Worm (Caenorhabditis elegans) whole organism, young adult: ENCODE data around the gene vit-1.
A peak's percentile ranks its signal among the peaks of the same experiment; 100 is the strongest.

Experiments used
- C06A6.2 ChIP-seq: fragments of 200-800 bp; sonication (Bioruptor generic); conservative IDR thresholded peaks from 2 replicates; pipeline ENCODE4 v1.3.6; 2022; ENCODE audit warnings: missing genetic modification characterization, missing compliant biosample characterization
- F22D6.2 ChIP-seq: sonication (generic microtip); optimal IDR thresholded peaks from 2 replicates; lab custom pipeline; 2016; ENCODE audit warnings: mild to moderate bottlenecking, missing genetic modification characterization, missing compliant biosample characterization
- F39B2.1 ChIP-seq: fragments of 200-800 bp; sonication (Bioruptor generic); IDR thresholded peaks from 2 replicates; pipeline ENCODE4 v1.3.6; 2022; ENCODE audit warnings: missing genetic modification reagents, missing genetic modification characterization, missing compliant biosample characterization
- Y67H2A.10 ChIP-seq: fragments of 200-800 bp; sonication (Bioruptor generic); conservative IDR thresholded peaks from 2 replicates; pipeline ENCODE4 v1.3.6; 2022; ENCODE audit warnings: missing genetic modification reagents, missing genetic modification characterization, missing compliant biosample characterization
- atf-7 ChIP-seq: sonication (generic microtip); optimal IDR thresholded peaks from 2 replicates; lab custom pipeline; 2017; ENCODE audit warnings: mild to moderate bottlenecking, missing genetic modification characterization, missing compliant biosample characterization
- attf-3 ChIP-seq: fragments of 200-800 bp; sonication (Bioruptor generic); conservative IDR thresholded peaks from 2 replicates; pipeline ENCODE4 v1.3.6; 2022; ENCODE audit warnings: missing genetic modification reagents, missing genetic modification characterization, missing compliant biosample characterization
- bed-1 ChIP-seq: fragments of 200-800 bp; sonication (Bioruptor generic); IDR thresholded peaks from 2 replicates; pipeline ENCODE4 v1.3.6; 2022; ENCODE audit warnings: missing genetic modification reagents, missing genetic modification characterization, missing compliant biosample characterization
- ccch-3 ChIP-seq: fragments of 200-800 bp; sonication (Bioruptor generic); optimal IDR thresholded peaks from 2 replicates; lab custom pipeline; 2018; ENCODE audit warnings: mild to moderate bottlenecking, missing genetic modification characterization, missing compliant biosample characterization
- cebp-1 ChIP-seq, 2 experiments: fragments of 200-800 bp in 1 of 2; sonication (Bioruptor generic) in 1 of 2; sonication (generic microtip) in 1 of 2; IDR thresholded peaks in 1 of 2; optimal IDR thresholded peaks in 1 of 2; 2 replicates each; pipeline versions ENCODE4 v1.3.6 to Lab custom; 2017 to 2022; ENCODE audit warnings: missing compliant biosample characterization in 2 of 2, missing genetic modification characterization in 2 of 2, mild to moderate bottlenecking in 1 of 2, missing genetic modification reagents in 1 of 2, moderate library complexity in 1 of 2
- cebp-2 ChIP-seq: fragments of 200-800 bp; sonication (Bioruptor generic); IDR thresholded peaks from 2 replicates; pipeline ENCODE4 v1.3.6; 2022; ENCODE audit warnings: missing genetic modification characterization, missing compliant biosample characterization
- ceh-100 ChIP-seq: fragments of 200-800 bp; sonication (Bioruptor generic); IDR thresholded peaks from 2 replicates; pipeline ENCODE4 v1.3.6; 2022; ENCODE audit warnings: missing genetic modification reagents, missing genetic modification characterization, missing compliant biosample characterization
- ceh-27 ChIP-seq: fragments of 200-800 bp; sonication (Bioruptor generic); optimal IDR thresholded peaks from 2 replicates; lab custom pipeline; 2018; ENCODE audit warnings: mild to moderate bottlenecking, missing genetic modification characterization, moderate library complexity, missing compliant biosample characterization
- ceh-40 ChIP-seq: fragments of 200-800 bp; sonication (Bioruptor generic); IDR thresholded peaks from 2 replicates; pipeline ENCODE4 v1.3.6; 2022; ENCODE audit warnings: missing genetic modification characterization, missing compliant biosample characterization
- ceh-79 ChIP-seq: sonication (generic microtip); optimal IDR thresholded peaks from 2 replicates; lab custom pipeline; 2017; ENCODE audit warnings: mild to moderate bottlenecking, missing genetic modification characterization, missing compliant biosample characterization
- chd-7 ChIP-seq: sonication (generic microtip); optimal IDR thresholded peaks from 2 replicates; lab custom pipeline; 2016; ENCODE audit warnings: mild to moderate bottlenecking, missing genetic modification characterization, moderate library complexity, missing compliant biosample characterization
- ekl-4 ChIP-seq: fragments of 200-800 bp; sonication (Bioruptor generic); IDR thresholded peaks from 2 replicates; pipeline ENCODE4 v1.3.6; 2022; ENCODE audit warnings: missing genetic modification reagents, missing genetic modification characterization, missing compliant biosample characterization
- fkh-3 ChIP-seq: sonication (generic microtip); optimal IDR thresholded peaks from 2 replicates; lab custom pipeline; 2016; ENCODE audit warnings: mild to moderate bottlenecking, missing genetic modification characterization, missing compliant biosample characterization
- hsf-1 ChIP-seq: fragments of 200-800 bp; sonication (Bioruptor generic); IDR thresholded peaks from 2 replicates; pipeline ENCODE4 v1.3.6; 2022; ENCODE audit warnings: missing genetic modification reagents, missing genetic modification characterization, missing compliant biosample characterization
- let-526 ChIP-seq: fragments of 200-800 bp; sonication (Bioruptor generic); IDR thresholded peaks from 2 replicates; pipeline ENCODE4 v1.3.6; 2022; ENCODE audit warnings: missing genetic modification reagents, missing genetic modification characterization, missing compliant biosample characterization
- let-607 ChIP-seq, 2 experiments: fragments of 200-800 bp in 1 of 2; sonication (Bioruptor generic) in 1 of 2; sonication (generic microtip) in 1 of 2; optimal IDR thresholded peaks; 2 replicates each; lab custom pipeline; 2016 to 2018; ENCODE audit warnings: mild to moderate bottlenecking in 2 of 2, missing compliant biosample characterization in 2 of 2, missing genetic modification characterization in 2 of 2, moderate library complexity in 2 of 2, missing genotype in 1 of 2
- lin-40 ChIP-seq: sonication (generic microtip); optimal IDR thresholded peaks from 2 replicates; lab custom pipeline; 2016; ENCODE audit warnings: missing genetic modification characterization, mild to moderate bottlenecking, missing compliant biosample characterization, missing genotype, missing genetic modification reagents
- lir-1 ChIP-seq: fragments of 200-800 bp; sonication (Bioruptor generic); conservative IDR thresholded peaks from 2 replicates; pipeline ENCODE4 v1.3.6; 2022; ENCODE audit warnings: missing genetic modification reagents, missing genetic modification characterization, missing compliant biosample characterization
- lsy-27 ChIP-seq: sonication (generic microtip); optimal IDR thresholded peaks from 2 replicates; lab custom pipeline; 2017; ENCODE audit warnings: missing genetic modification characterization, mild to moderate bottlenecking, missing compliant biosample characterization, antibody characterized with exemption, missing genotype, borderline replicate concordance; ENCODE audit not compliant: insufficient read depth
- madf-10 ChIP-seq: sonication (generic microtip); optimal IDR thresholded peaks from 2 replicates; lab custom pipeline; 2016; ENCODE audit warnings: mild to moderate bottlenecking, missing genetic modification characterization, missing compliant biosample characterization
- madf-8 ChIP-seq: fragments of 200-800 bp; sonication (Bioruptor generic); conservative IDR thresholded peaks from 2 replicates; pipeline ENCODE4 v1.3.6; 2022; ENCODE audit warnings: missing genetic modification reagents, missing genetic modification characterization, missing compliant biosample characterization
- mcd-1 ChIP-seq: fragments of 200-800 bp; sonication (Bioruptor generic); IDR thresholded peaks from 2 replicates; pipeline ENCODE4 v1.3.6; 2022; ENCODE audit warnings: missing genetic modification reagents, missing genetic modification characterization, missing compliant biosample characterization
- mes-4 ChIP-seq: sonication (generic microtip); optimal IDR thresholded peaks from 2 replicates; lab custom pipeline; 2016; ENCODE audit warnings: missing genotype, missing genetic modification characterization, missing compliant biosample characterization
- nfya-1 ChIP-seq: sonication (generic microtip); optimal IDR thresholded peaks from 2 replicates; lab custom pipeline; 2017; ENCODE audit warnings: antibody characterized with exemption, missing compliant biosample characterization, missing genetic modification characterization, borderline replicate concordance; ENCODE audit not compliant: insufficient read depth
- nhr-80 ChIP-seq: sonication (generic microtip); optimal IDR thresholded peaks from 2 replicates; lab custom pipeline; 2016; ENCODE audit warnings: missing genetic modification characterization, missing compliant biosample characterization
- sdz-38 ChIP-seq: sonication (generic microtip); optimal IDR thresholded peaks from 2 replicates; lab custom pipeline; 2016; ENCODE audit warnings: missing genotype, missing genetic modification characterization, missing compliant biosample characterization
- sea-2 ChIP-seq: fragments of 200-800 bp; sonication (Bioruptor generic); IDR thresholded peaks from 2 replicates; pipeline ENCODE4 v1.3.6; 2022; ENCODE audit warnings: missing genetic modification characterization, missing compliant biosample characterization
- snpc-1.3 ChIP-seq: sonication (generic microtip); optimal IDR thresholded peaks from 2 replicates; lab custom pipeline; 2017; ENCODE audit warnings: missing genetic modification characterization, mild to moderate bottlenecking, missing compliant biosample characterization, antibody characterized with exemption, moderate library complexity, missing genotype, missing genetic modification reagents; ENCODE audit not compliant: insufficient read depth
- tbp1 ChIP-seq: fragments of 200-800 bp; sonication (Bioruptor generic); optimal IDR thresholded peaks from 2 replicates; lab custom pipeline; 2018; ENCODE audit warnings: mild to moderate bottlenecking, missing genetic modification characterization, missing compliant biosample characterization
- tbx-9 ChIP-seq: sonication (generic microtip); optimal IDR thresholded peaks from 2 replicates; lab custom pipeline; 2016; ENCODE audit warnings: borderline replicate concordance, missing genetic modification characterization, inconsistent platforms, missing compliant biosample characterization
- tlf-1 ChIP-seq: fragments of 200-800 bp; sonication (Bioruptor generic); optimal IDR thresholded peaks from 2 replicates; lab custom pipeline; 2018; ENCODE audit warnings: mild to moderate bottlenecking, missing genetic modification characterization, missing compliant biosample characterization
- zim-3 ChIP-seq: sonication (generic microtip); optimal IDR thresholded peaks from 2 replicates; lab custom pipeline; 2017; ENCODE audit warnings: mild to moderate bottlenecking, missing genetic modification characterization, moderate library complexity, missing compliant biosample characterization
- ztf-18 ChIP-seq: sonication (generic microtip); optimal IDR thresholded peaks from 2 replicates; lab custom pipeline; 2016; ENCODE audit warnings: missing genotype, mild to moderate bottlenecking, missing genetic modification characterization, missing compliant biosample characterization
- ztf-22 ChIP-seq: fragments of 200-800 bp; sonication (Bioruptor generic); optimal IDR thresholded peaks from 2 replicates; lab custom pipeline; 2018; ENCODE audit warnings: mild to moderate bottlenecking, missing genetic modification characterization, moderate library complexity, missing compliant biosample characterization
- ztf-25 ChIP-seq: fragments of 200-800 bp; sonication (Bioruptor generic); IDR thresholded peaks from 2 replicates; pipeline ENCODE4 v1.3.6; 2022; ENCODE audit warnings: missing genetic modification reagents, missing genetic modification characterization, missing compliant biosample characterization

vit-1 gene

DNA sequence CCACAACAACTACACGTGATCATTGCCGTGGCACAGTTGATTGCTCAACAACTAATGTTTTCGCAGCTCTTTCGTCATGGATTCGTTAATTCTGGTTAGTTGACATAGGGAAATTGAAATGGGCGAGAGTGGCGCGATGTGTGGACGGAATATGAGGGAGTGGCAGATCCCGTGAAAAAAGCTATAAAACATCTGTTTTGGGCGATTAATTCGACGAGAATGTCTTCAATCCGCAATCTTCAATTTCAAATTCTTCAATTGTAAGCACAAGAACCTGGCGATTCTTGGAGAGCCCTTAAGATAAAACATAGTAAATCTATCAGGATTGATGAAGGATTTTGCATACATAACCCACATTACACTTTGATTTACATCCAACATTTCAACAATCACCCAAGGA, 7.1 kb upstream of the vit-1 start:
- no peak for TF ChIP-seq Y67H2A.10

DNA sequence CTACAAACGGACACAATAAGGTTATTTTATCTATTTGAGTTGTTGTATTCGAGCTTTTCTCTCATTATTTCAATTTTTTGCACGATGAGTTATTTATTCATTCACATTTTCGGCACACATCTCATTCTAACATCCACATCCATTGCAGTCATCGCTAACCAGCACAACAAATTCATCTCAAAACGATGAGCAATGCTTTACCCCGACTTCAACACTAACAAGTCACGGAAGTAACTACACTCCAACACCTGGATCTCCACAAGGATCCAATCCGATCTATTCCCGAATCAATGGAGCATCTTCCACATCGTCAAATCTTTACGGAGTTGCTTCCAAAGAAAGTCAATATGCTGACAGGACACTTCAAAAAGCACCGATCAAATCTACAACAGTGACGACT, 3.6 kb upstream of the vit-1 start:
- TF ChIP-seq tbx-9 (no peak), ceh-40 (GFP tag; lab: Robert Waterston, UW) (no peak), attf-3 (GFP tag; lab: Robert Waterston, UW) (no peak), C06A6.2 (GFP tag; lab: Robert Waterston, UW) (no peak), ekl-4 (GFP tag; lab: Robert Waterston, UW) (no peak), cebp-2 (no peak), madf-10 (tag; lab: Kevin White, UChicago) (no peak), lir-1 (GFP tag; lab: Robert Waterston, UW) (no peak), bed-1 (GFP tag; lab: Robert Waterston, UW) (no peak), sea-2 (GFP tag; lab: Robert Waterston, UW) (no peak), let-526 (GFP tag; lab: Robert Waterston, UW) (no peak), chd-7 (no peak), F22D6.2 (tag; lab: Kevin White, UChicago) (no peak), mcd-1 (GFP tag; lab: Robert Waterston, UW) (no peak), zim-3 (tag; lab: Kevin White, UChicago) (no peak), sdz-38 (no peak), ceh-27 (no peak)

DNA sequence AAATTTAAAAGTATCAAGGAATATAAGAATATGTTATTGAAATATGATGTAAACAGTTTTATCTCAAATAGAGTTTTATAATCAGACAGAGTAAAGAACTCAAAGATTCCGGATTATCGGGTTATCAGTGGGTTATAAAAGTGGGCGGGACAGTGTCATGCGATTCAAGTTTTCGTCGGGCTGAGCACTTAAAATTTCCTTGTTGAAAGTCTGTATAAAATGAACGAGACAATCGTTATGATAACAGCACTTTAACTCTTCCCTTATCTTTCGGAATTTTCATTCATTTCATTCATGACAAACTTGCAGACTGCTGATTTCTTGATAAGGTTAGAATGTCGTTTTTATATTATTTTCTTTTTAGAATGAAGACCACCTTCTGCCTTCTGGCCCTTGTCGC, 2.1 kb upstream of the vit-1 start, which contains the start of gene spp-14:
Gene spp-14 (plus strand): TSS at position 365 of the 400 bp plus-strand sequence.
- TF ChIP-seq ztf-22 (GFP tag; lab: Kevin White, UChicago), result peak; percentile 52
- peak; percentile 60 for TF ChIP-seq atf-7
- peak in 1 of 2 experiments; percentile 3 for TF ChIP-seq let-607 (tag; optimal IDR thresholded peaks at IDR 0.05; lab: Kevin White, UChicago)
- TF ChIP-seq zim-3 (tag; lab: Kevin White, UChicago), result no peak
- TF ChIP-seq cebp-1 (GFP tag; IDR thresholded peaks at IDR 0.05; lab: Robert Waterston, UW), result no peak
- peak; percentile 9 for TF ChIP-seq cebp-1 (tag; optimal IDR thresholded peaks at IDR 0.05; lab: Kevin White, UChicago)
- no peak for TF ChIP-seq nfya-1 (tag; lab: Kevin White, UChicago)
- peak; percentile 89 for TF ChIP-seq nhr-80 (tag; lab: Kevin White, UChicago)
- TF ChIP-seq tbp1 (GFP tag; lab: Kevin White, UChicago), result peak; percentile 23

DNA sequence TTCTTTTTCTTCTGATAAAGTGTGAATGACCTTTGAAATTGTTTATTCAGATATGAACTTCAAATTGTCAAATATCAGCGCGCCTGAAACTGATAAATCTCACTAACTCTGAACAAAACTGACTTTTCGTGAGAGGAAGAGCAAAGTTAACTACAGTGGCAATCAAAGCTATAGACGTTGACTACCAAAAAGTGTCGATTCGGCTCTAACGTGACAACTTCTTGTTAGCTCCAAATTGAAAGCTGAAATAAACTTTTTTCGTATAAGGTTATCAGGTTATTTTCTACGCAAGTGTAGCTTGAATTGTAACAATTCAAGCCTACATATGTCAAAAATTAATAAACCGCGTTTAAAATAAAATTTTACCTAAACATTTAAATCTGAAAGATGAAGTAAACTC, 1.3 kb upstream of the vit-1 start:
- TF ChIP-seq F39B2.1 (GFP tag; lab: Robert Waterston, UW) (no peak), ccch-3 (GFP tag; lab: Kevin White, UChicago) (no peak), madf-8 (no peak), snpc-1.3 (tag; lab: Kevin White, UChicago) (no peak), ztf-18 (tag; lab: Kevin White, UChicago) (no peak), ztf-25 (no peak), mcd-1 (GFP tag; lab: Robert Waterston, UW) (no peak), ceh-100 (GFP tag; lab: Robert Waterston, UW) (no peak), bed-1 (GFP tag; lab: Robert Waterston, UW) (no peak), cebp-1 (GFP tag; IDR thresholded peaks at IDR 0.05; lab: Robert Waterston, UW) (no peak), cebp-1 (tag; optimal IDR thresholded peaks at IDR 0.05; lab: Kevin White, UChicago) (no peak), attf-3 (GFP tag; lab: Robert Waterston, UW) (no peak), tlf-1 (GFP tag; lab: Kevin White, UChicago) (no peak), lin-40 (tag; lab: Kevin White, UChicago) (no peak), hsf-1 (GFP tag; lab: Robert Waterston, UW) (no peak), fkh-3 (tag; lab: Kevin White, UChicago) (no peak), ceh-79 (tag; lab: Kevin White, UChicago) (no peak), mes-4 (tag; lab: Kevin White, UChicago) (no peak), lsy-27 (tag; lab: Kevin White, UChicago) (no peak)
- TF ChIP-seq, all 124 proteins: peak for 0
